Worm (Caenorhabditis elegans) whole organism, L3 larva: ENCODE measurements around the gene gakh-1.
A peak's percentile ranks its signal among the peaks of the same experiment; 100 is the strongest.

ENCODE experiments used
- ZK546.5 ChIP-seq: sonication (generic microtip); optimal IDR thresholded peaks from 2 replicates; lab custom pipeline; 2017; ENCODE audit warnings: missing biosample characterization, missing genetic modification characterization
- ama-1 ChIP-seq: fragments of 150-350 bp; optimal IDR thresholded peaks from 2 replicates; lab custom pipeline; 2018
- ceh-28 ChIP-seq: fragments of 150-350 bp; optimal IDR thresholded peaks from 2 replicates; lab custom pipeline; 2014; ENCODE audit warnings: missing biosample characterization, missing genetic modification reagents, missing genetic modification characterization
- ceh-9 ChIP-seq: sonication (generic microtip); optimal IDR thresholded peaks from 2 replicates; lab custom pipeline; 2018; ENCODE audit warnings: missing biosample characterization, missing genetic modification characterization
- daf-12 ChIP-seq: fragments of 150-350 bp; optimal IDR thresholded peaks from 2 replicates; lab custom pipeline; 2014; ENCODE audit warnings: missing biosample characterization, missing genetic modification reagents, missing genetic modification characterization
- egl-5 ChIP-seq: fragments of 150-350 bp; optimal IDR thresholded peaks from 2 replicates; lab custom pipeline; 2017; ENCODE audit warnings: missing biosample characterization, missing genetic modification reagents, missing genetic modification characterization, inconsistent platforms
- elt-1 ChIP-seq: fragments of 150-350 bp; optimal IDR thresholded peaks from 2 replicates; lab custom pipeline; 2014; ENCODE audit warnings: missing biosample characterization, missing genetic modification characterization
- elt-2 ChIP-seq: sonication (generic microtip); optimal IDR thresholded peaks from 2 replicates; lab custom pipeline; 2016; ENCODE audit warnings: missing genetic modification reagents, mild to moderate bottlenecking, missing genetic modification characterization, missing compliant biosample characterization
- elt-3 ChIP-seq, 3 experiments: fragments of 150-350 bp in 1 of 3; sonication (generic microtip) in 2 of 3; optimal IDR thresholded peaks; 2 replicates in 2 of 3; 4 replicates in 1 of 3; lab custom pipeline; 2014 to 2017; ENCODE audit warnings: missing biosample characterization in 3 of 3, missing genetic modification characterization in 3 of 3
- fkh-10 ChIP-seq: sonication (generic microtip); optimal IDR thresholded peaks from 2 replicates; lab custom pipeline; 2017; ENCODE audit warnings: missing biosample characterization, missing genetic modification reagents, missing genetic modification characterization
- fkh-2 ChIP-seq: fragments of 150-350 bp; optimal IDR thresholded peaks from 2 replicates; lab custom pipeline; 2014; ENCODE audit warnings: missing biosample characterization, missing genetic modification reagents, missing genetic modification characterization
- jun-1 ChIP-seq: fragments of 150-350 bp; optimal IDR thresholded peaks from 2 replicates; lab custom pipeline; 2014; ENCODE audit warnings: missing biosample characterization, missing genetic modification reagents, missing genetic modification characterization
- lin-15B ChIP-seq: fragments of 150-350 bp; optimal IDR thresholded peaks from 2 replicates; lab custom pipeline; 2014; ENCODE audit warnings: missing biosample characterization, missing genetic modification characterization
- lin-39 ChIP-seq: fragments of 150-350 bp; optimal IDR thresholded peaks from 2 replicates; lab custom pipeline; 2018; ENCODE audit warnings: missing biosample characterization, missing genetic modification reagents, missing genetic modification characterization
- lsy-12 ChIP-seq: sonication (generic microtip); optimal IDR thresholded peaks from 2 replicates; lab custom pipeline; 2016; ENCODE audit warnings: mild to moderate bottlenecking, missing genetic modification characterization, missing compliant biosample characterization
- mdl-1 ChIP-seq: fragments of 150-350 bp; optimal IDR thresholded peaks from 2 replicates; lab custom pipeline; 2014; ENCODE audit warnings: missing biosample characterization, missing genetic modification characterization
- mml-1 ChIP-seq: fragments of 150-350 bp; sonication (generic microtip); optimal IDR thresholded peaks from 3 replicates; lab custom pipeline; 2014; ENCODE audit warnings: missing biosample characterization, missing genetic modification characterization
- nfya-1 ChIP-seq: sonication (generic microtip); optimal IDR thresholded peaks from 2 replicates; lab custom pipeline; 2017; ENCODE audit warnings: missing genetic modification characterization, mild to moderate bottlenecking, missing compliant biosample characterization, antibody characterized with exemption, moderate library complexity; ENCODE audit not compliant: insufficient read depth
- nhr-11 ChIP-seq: fragments of 150-350 bp; optimal IDR thresholded peaks from 2 replicates; lab custom pipeline; 2014; ENCODE audit warnings: missing biosample characterization, missing genetic modification characterization
- nhr-12 ChIP-seq: fragments of 150-350 bp; optimal IDR thresholded peaks from 2 replicates; lab custom pipeline; 2014; ENCODE audit warnings: missing biosample characterization, missing genetic modification characterization
- nhr-23 ChIP-seq: fragments of 150-350 bp; optimal IDR thresholded peaks from 2 replicates; lab custom pipeline; 2014; ENCODE audit warnings: missing biosample characterization, missing genetic modification reagents, missing genetic modification characterization
- nhr-237 ChIP-seq: fragments of 150-350 bp; optimal IDR thresholded peaks from 2 replicates; lab custom pipeline; 2014; ENCODE audit warnings: missing biosample characterization, missing genetic modification characterization
- nhr-25 ChIP-seq: sonication (generic microtip); optimal IDR thresholded peaks from 2 replicates; lab custom pipeline; 2017; ENCODE audit warnings: missing biosample characterization, missing genetic modification characterization
- nhr-28 ChIP-seq: fragments of 150-350 bp; optimal IDR thresholded peaks from 2 replicates; lab custom pipeline; 2014; ENCODE audit warnings: missing biosample characterization, missing genetic modification characterization
- nhr-43 ChIP-seq: sonication (generic microtip); optimal IDR thresholded peaks from 2 replicates; lab custom pipeline; 2016; ENCODE audit warnings: mild to moderate bottlenecking, missing genetic modification characterization, missing compliant biosample characterization; ENCODE audit not compliant: poor library complexity, severe bottlenecking
- nhr-67 ChIP-seq: fragments of 150-350 bp; optimal IDR thresholded peaks from 2 replicates; lab custom pipeline; 2014; ENCODE audit warnings: missing biosample characterization, missing genetic modification characterization
- nhr-76 ChIP-seq: fragments of 150-350 bp; sonication (generic microtip); optimal IDR thresholded peaks from 5 replicates; lab custom pipeline; 2014; ENCODE audit warnings: missing biosample characterization, missing genetic modification characterization
- nhr-77 ChIP-seq: fragments of 150-350 bp; optimal IDR thresholded peaks from 2 replicates; lab custom pipeline; 2014; ENCODE audit warnings: missing biosample characterization, missing genetic modification characterization
- pha-4 ChIP-seq: fragments of 150-350 bp; optimal IDR thresholded peaks from 2 replicates; lab custom pipeline; 2014; ENCODE audit warnings: missing biosample characterization, missing genetic modification reagents, missing genetic modification characterization
- pqm-1 ChIP-seq: fragments of 150-350 bp; optimal IDR thresholded peaks from 2 replicates; lab custom pipeline; 2017; ENCODE audit warnings: missing biosample characterization, missing genetic modification characterization, inconsistent platforms
- skn-1 ChIP-seq: fragments of 150-350 bp; optimal IDR thresholded peaks from 2 replicates; lab custom pipeline; 2014; ENCODE audit warnings: missing biosample characterization, missing genetic modification characterization
- snpc-4 ChIP-seq: fragments of 150-350 bp; optimal IDR thresholded peaks from 2 replicates; lab custom pipeline; 2014; ENCODE audit warnings: missing biosample characterization, missing genetic modification characterization
- unc-62 ChIP-seq: fragments of 150-350 bp; sonication (generic microtip); optimal IDR thresholded peaks from 4 replicates; lab custom pipeline; 2014; ENCODE audit warnings: missing biosample characterization, missing genetic modification reagents, missing genetic modification characterization
- zag-1 ChIP-seq: fragments of 150-350 bp; optimal IDR thresholded peaks from 2 replicates; lab custom pipeline; 2014; ENCODE audit warnings: missing biosample characterization, missing genetic modification characterization
- ztf-4 ChIP-seq: fragments of 150-350 bp; optimal IDR thresholded peaks from 2 replicates; lab custom pipeline; 2014; ENCODE audit warnings: missing biosample characterization, missing genetic modification characterization

Gene gakh-1

DNA sequence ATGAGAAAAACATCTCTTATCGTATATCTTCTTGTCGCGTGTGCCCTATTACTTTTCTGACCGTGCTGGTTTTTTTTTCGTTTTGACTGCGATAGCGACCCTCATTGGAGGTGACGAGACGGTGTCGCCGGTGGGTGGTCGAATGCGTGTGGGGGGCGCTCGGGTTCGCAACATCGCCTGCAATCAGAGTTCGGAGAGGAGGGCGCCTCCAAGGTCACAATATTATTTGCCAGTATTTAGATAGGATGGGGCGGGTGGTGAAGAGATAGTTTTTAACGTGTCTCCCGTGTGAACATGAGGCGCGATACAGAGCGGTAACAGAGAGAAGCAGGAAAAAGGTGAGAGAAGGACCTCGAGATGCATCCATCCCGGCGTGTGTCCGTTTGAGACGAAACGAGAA lies 38.6 kb downstream of the gakh-1 start:
- TF ChIP-seq nhr-25 (tag; lab: Kevin White, UChicago) (peak; percentile 75), lsy-12 (tag; lab: Kevin White, UChicago) (peak; percentile 30), daf-12 (tag; lab: Kevin White, UChicago) (no peak), nhr-43 (tag; lab: Kevin White, UChicago) (peak; percentile 30)

DNA sequence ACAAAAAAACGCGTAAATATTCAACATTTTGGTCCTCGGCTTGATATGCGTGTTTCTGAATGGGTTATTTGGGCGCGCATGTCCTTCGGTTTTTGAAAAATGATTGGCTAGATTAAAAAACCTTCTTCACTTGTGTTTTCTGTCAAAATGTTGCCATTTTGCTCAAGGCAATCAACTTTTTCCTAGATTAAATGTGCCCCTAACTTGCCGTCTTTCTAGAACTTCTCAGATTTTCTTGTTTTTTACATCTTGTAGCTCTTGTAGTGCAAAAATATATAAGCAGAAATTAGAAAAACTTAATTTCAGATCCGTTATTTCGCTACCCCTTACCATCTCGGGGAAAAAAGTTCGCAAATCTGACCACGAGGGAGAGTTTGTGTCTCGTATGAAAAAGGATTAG lies 39.5 kb downstream of the gakh-1 start, which contains the start of gene hbl-1:
hbl-1 (plus strand) TSS at position 301 of the 400 bp plus-strand sequence.
- TF ChIP-seq nhr-67 (tag; lab: Kevin White, UChicago): no peak
- no peak for TF ChIP-seq nhr-77
- TF ChIP-seq nhr-25 (tag; lab: Kevin White, UChicago): no peak
- no peak for TF ChIP-seq mml-1 (tag; lab: Kevin White, UChicago)
- no peak for TF ChIP-seq nhr-237 (tag; lab: Kevin White, UChicago)
- TF ChIP-seq nhr-23 (tag; lab: Kevin White, UChicago): no peak
- no peak for TF ChIP-seq lin-15B

DNA sequence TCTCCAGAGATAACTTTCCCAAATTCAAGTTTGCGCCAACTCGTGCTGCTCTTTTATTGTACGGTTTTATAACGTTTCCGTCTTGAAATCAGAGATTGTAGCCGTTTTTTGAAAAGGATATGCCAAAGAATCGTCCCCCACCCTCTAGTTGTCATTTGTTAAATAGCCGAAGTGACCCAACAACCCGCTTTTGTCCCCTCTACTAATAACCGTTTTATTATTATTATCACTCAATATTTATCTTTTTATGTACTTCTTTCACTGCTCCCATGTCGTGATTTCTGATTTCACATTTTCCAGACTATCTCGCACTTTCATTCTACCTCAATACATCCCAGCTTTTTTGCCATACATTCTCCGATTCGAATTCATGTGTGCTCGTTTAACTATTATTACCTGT lies 44.7 kb downstream of the gakh-1 start:
- no peak for TF ChIP-seq mml-1 (tag; lab: Kevin White, UChicago)
- no peak for TF ChIP-seq fkh-2 (tag; lab: Kevin White, UChicago)
- no peak for TF ChIP-seq elt-1 (tag; lab: Kevin White, UChicago)
- no peak for TF ChIP-seq nhr-76 (tag; lab: Kevin White, UChicago)
- no peak for TF ChIP-seq nhr-12
- no peak for TF ChIP-seq ZK546.5 (tag; lab: Kevin White, UChicago)
- no peak for TF ChIP-seq mdl-1 (tag; lab: Kevin White, UChicago)
- no peak for TF ChIP-seq fkh-10
- TF ChIP-seq elt-3 (tag; optimal IDR thresholded peaks at IDR 0.05; lab: Kevin White, UChicago): no peak
- no peak for TF ChIP-seq ceh-9 (tag; lab: Kevin White, UChicago)
- TF ChIP-seq nhr-237 (tag; lab: Kevin White, UChicago): no peak
- TF ChIP-seq nhr-77: no peak
- TF ChIP-seq egl-5 (tag; lab: Kevin White, UChicago): no peak
- TF ChIP-seq zag-1 (tag; lab: Kevin White, UChicago): no peak
- no peak for TF ChIP-seq nhr-28 (tag; lab: Kevin White, UChicago)
- no peak for TF ChIP-seq skn-1
- TF ChIP-seq lin-39: no peak

DNA sequence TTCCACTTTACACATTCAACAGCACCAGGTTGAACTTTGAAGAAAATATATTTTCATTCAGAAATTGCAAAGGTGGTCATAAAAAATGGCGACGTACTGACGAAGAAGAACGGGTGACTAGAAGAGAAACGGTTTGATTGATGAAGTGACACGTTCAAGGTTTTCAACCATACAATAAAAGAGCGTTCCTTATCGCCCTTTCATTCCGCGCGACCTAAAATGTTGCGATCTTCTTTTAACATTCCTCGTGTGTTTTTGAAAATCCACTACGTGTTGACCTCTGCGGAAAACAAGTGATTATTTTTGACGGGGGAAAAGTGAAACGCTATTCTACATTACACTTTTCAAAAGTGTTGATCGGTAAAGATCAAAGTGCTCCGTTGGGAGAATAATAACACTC lies 45.8 kb downstream of the gakh-1 start:
- TF ChIP-seq unc-62: peak; percentile 82
- no peak for TF ChIP-seq nhr-11 (tag; lab: Kevin White, UChicago)
- TF ChIP-seq elt-1 (tag; lab: Kevin White, UChicago): peak; percentile 36
- TF ChIP-seq pha-4 (tag; lab: Kevin White, UChicago): no peak
- peak; percentile 57 for TF ChIP-seq nhr-43 (tag; lab: Kevin White, UChicago)
- TF ChIP-seq nhr-23 (tag; lab: Kevin White, UChicago): peak; percentile 79
- peak; percentile 17 for TF ChIP-seq nfya-1 (tag; lab: Kevin White, UChicago)
- peak in 1 of 3 experiments; percentile 3 for TF ChIP-seq elt-3 (tag; optimal IDR thresholded peaks at IDR 0.05; lab: Kevin White, UChicago)
- TF ChIP-seq nhr-25 (tag; lab: Kevin White, UChicago): peak; percentile 95
- no peak for TF ChIP-seq ama-1 (lab: Kevin White, UChicago)
- no peak for TF ChIP-seq pqm-1 (tag; lab: Kevin White, UChicago)
- TF ChIP-seq, all 47 proteins: peak for 7

DNA sequence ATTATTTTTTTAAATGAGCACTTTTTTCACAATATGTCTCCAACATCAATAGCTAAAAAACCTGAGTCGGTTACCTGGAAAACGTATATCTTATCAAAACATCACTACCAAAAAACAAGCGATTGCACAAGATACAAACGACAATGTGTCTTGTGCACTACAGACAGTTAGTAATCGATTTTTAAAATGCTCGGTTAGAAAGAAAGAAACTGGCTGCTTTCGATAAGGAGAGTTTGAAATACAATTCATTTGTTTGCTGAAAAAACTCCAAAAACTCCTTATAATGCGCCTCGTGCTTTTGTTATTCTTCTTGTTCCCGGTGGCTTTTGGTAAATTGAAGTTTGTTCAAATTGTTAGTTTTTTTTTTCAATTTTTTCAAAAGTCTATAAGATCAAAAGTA lies 46.9 kb downstream of the gakh-1 start, which contains the start of gene acp-5:
acp-5 (plus strand) TSS at position 261 of the 400 bp plus-strand sequence.
- TF ChIP-seq lin-39: no peak
- TF ChIP-seq lin-15B: no peak
- no peak for TF ChIP-seq jun-1 (tag; lab: Kevin White, UChicago)
- TF ChIP-seq ceh-28 (tag; lab: Kevin White, UChicago): peak; percentile 9
- TF ChIP-seq ama-1 (lab: Kevin White, UChicago): no peak
- TF ChIP-seq snpc-4 (tag; lab: Kevin White, UChicago): no peak
- no peak for TF ChIP-seq nhr-77
- no peak for TF ChIP-seq nhr-28 (tag; lab: Kevin White, UChicago)
- TF ChIP-seq nhr-12: no peak
- TF ChIP-seq nhr-237 (tag; lab: Kevin White, UChicago): no peak
- no peak for TF ChIP-seq ztf-4 (tag; lab: Kevin White, UChicago)
- TF ChIP-seq nhr-11 (tag; lab: Kevin White, UChicago): no peak
- TF ChIP-seq pqm-1 (tag; lab: Kevin White, UChicago): peak; percentile 53
- TF ChIP-seq zag-1 (tag; lab: Kevin White, UChicago): no peak
- TF ChIP-seq elt-2 (tag; lab: Kevin White, UChicago): peak; percentile 51
- no peak for TF ChIP-seq nhr-76 (tag; lab: Kevin White, UChicago)
- no peak for TF ChIP-seq elt-3 (tag; optimal IDR thresholded peaks at IDR 0.05; lab: Kevin White, UChicago)
- TF ChIP-seq mml-1 (tag; lab: Kevin White, UChicago): no peak
